Worm (Caenorhabditis elegans) whole organism, L1 larva: Measurements from ENCODE around the gene C18E9.7.

ENCODE experiments used
- C34B4.2 ChIP-seq: sonication (generic microtip); optimal IDR thresholded peaks from 2 replicates; lab custom pipeline; 2017; ENCODE audit warnings: mild to moderate bottlenecking, missing genetic modification characterization, missing compliant biosample characterization
- Y116A8C.19 ChIP-seq: sonication (generic microtip); optimal IDR thresholded peaks from 2 replicates; lab custom pipeline; 2016; ENCODE audit warnings: missing compliant biosample characterization, missing genetic modification characterization, borderline replicate concordance
- alr-1 ChIP-seq: fragments of 200-800 bp; sonication (Bioruptor generic); optimal IDR thresholded peaks from 2 replicates; lab custom pipeline; 2018; ENCODE audit warnings: borderline replicate concordance, mild to moderate bottlenecking, missing genetic modification characterization, missing compliant biosample characterization
- aly-2 ChIP-seq: fragments of 150-350 bp; optimal IDR thresholded peaks from 2 replicates; lab custom pipeline; 2014; ENCODE audit warnings: missing biosample characterization, missing genetic modification characterization
- ceh-63 ChIP-seq: fragments of 200-800 bp; sonication (Bioruptor generic); optimal IDR thresholded peaks from 2 replicates; lab custom pipeline; 2018; ENCODE audit warnings: mild to moderate bottlenecking, missing genetic modification characterization, missing compliant biosample characterization
- ceh-82 ChIP-seq, 3 experiments: fragments of 150-350 bp in 1 of 3; sonication (generic microtip) in 2 of 3; optimal IDR thresholded peaks; 2 replicates each; lab custom pipeline; 2014 to 2017; ENCODE audit warnings: missing biosample characterization in 3 of 3, missing genetic modification characterization in 3 of 3
- dpl-1 ChIP-seq, 3 experiments: fragments of 150-350 bp in 2 of 3; sonication (generic microtip) in 1 of 3; optimal IDR thresholded peaks; 2 replicates each; lab custom pipeline; 2014 to 2017; ENCODE audit warnings: missing biosample characterization in 3 of 3, missing genetic modification characterization in 3 of 3, missing genetic modification reagents in 3 of 3
- dsc-1 ChIP-seq: sonication (generic microtip); optimal IDR thresholded peaks from 2 replicates; lab custom pipeline; 2016; ENCODE audit warnings: mild to moderate bottlenecking, missing genetic modification characterization, missing compliant biosample characterization
- efl-1 ChIP-seq, 4 experiments: fragments of 150-350 bp; optimal IDR thresholded peaks in 3 of 4; peaks in 1 of 4; 1 replicate in 1 of 4; 2 replicates in 3 of 4; lab custom pipeline; 2014; ENCODE audit warnings: missing biosample characterization in 2 of 4, missing genetic modification characterization in 2 of 4, missing genetic modification reagents in 2 of 4
- efl-3 ChIP-seq: fragments of 200-800 bp; sonication (Bioruptor generic); optimal IDR thresholded peaks from 2 replicates; lab custom pipeline; 2018; ENCODE audit warnings: mild to moderate bottlenecking, missing genetic modification characterization, missing compliant biosample characterization
- elt-2 ChIP-seq: sonication (generic microtip); optimal IDR thresholded peaks from 2 replicates; lab custom pipeline; 2016; ENCODE audit warnings: missing genetic modification characterization, mild to moderate bottlenecking, inconsistent platforms, missing compliant biosample characterization, missing genetic modification reagents
- ets-5 ChIP-seq: fragments of 200-800 bp; sonication (Bioruptor generic); IDR thresholded peaks from 2 replicates; pipeline ENCODE4 v1.3.6; 2022; ENCODE audit warnings: missing genetic modification characterization, missing compliant biosample characterization
- fkh-8 ChIP-seq: sonication (generic microtip); optimal IDR thresholded peaks from 2 replicates; lab custom pipeline; 2016; ENCODE audit warnings: mild to moderate bottlenecking, missing genetic modification characterization, missing compliant biosample characterization
- grh-1 ChIP-seq: fragments of 200-800 bp; sonication (Bioruptor generic); IDR thresholded peaks from 2 replicates; pipeline ENCODE4 v1.3.6; 2022; ENCODE audit warnings: missing genetic modification reagents, missing genetic modification characterization, missing compliant biosample characterization
- hlh-4 ChIP-seq: sonication (generic microtip); optimal IDR thresholded peaks from 2 replicates; lab custom pipeline; 2016; ENCODE audit warnings: mild to moderate bottlenecking, missing genetic modification characterization, missing compliant biosample characterization
- irx-1 ChIP-seq: sonication (generic microtip); optimal IDR thresholded peaks from 2 replicates; lab custom pipeline; 2016; ENCODE audit warnings: missing genetic modification characterization, missing compliant biosample characterization
- isw-1 ChIP-seq: fragments of 200-800 bp; sonication (Bioruptor generic); IDR thresholded peaks from 2 replicates; pipeline ENCODE4 v1.3.6; 2022; ENCODE audit warnings: missing genetic modification characterization, missing compliant biosample characterization
- jun-1 ChIP-seq: fragments of 150-350 bp; optimal IDR thresholded peaks from 2 replicates; lab custom pipeline; 2014; ENCODE audit warnings: missing biosample characterization, missing genetic modification reagents, missing genetic modification characterization
- lin-13 ChIP-seq: fragments of 150-350 bp; optimal IDR thresholded peaks from 2 replicates; lab custom pipeline; 2014; ENCODE audit warnings: missing biosample characterization, missing genetic modification reagents, missing genetic modification characterization
- lin-14 ChIP-seq: fragments of 200-800 bp; sonication (Bioruptor generic); optimal IDR thresholded peaks from 2 replicates; lab custom pipeline; 2018; ENCODE audit warnings: mild to moderate bottlenecking, missing genetic modification characterization, moderate library complexity, missing compliant biosample characterization
- lin-35 ChIP-seq, 2 experiments: fragments of 150-350 bp; optimal IDR thresholded peaks; 2 replicates each; lab custom pipeline; 2014; ENCODE audit warnings: missing biosample characterization in 2 of 2, missing genetic modification characterization in 2 of 2, missing genetic modification reagents in 2 of 2
- lsy-2 ChIP-seq, 2 experiments: fragments of 150-350 bp; optimal IDR thresholded peaks; 2 replicates each; lab custom pipeline; 2014; ENCODE audit warnings: missing biosample characterization in 2 of 2, missing genetic modification characterization in 2 of 2
- mab-9 ChIP-seq: fragments of 200-800 bp; sonication (Bioruptor generic); IDR thresholded peaks from 2 replicates; pipeline ENCODE4 v1.3.6; 2022; ENCODE audit warnings: missing genetic modification reagents, missing genetic modification characterization, missing compliant biosample characterization
- mdl-1 ChIP-seq, 2 experiments: fragments of 150-350 bp; optimal IDR thresholded peaks; 2 replicates each; lab custom pipeline; 2014 to 2017; ENCODE audit warnings: missing biosample characterization in 2 of 2, missing genetic modification characterization in 2 of 2, inconsistent platforms in 1 of 2
- nhr-11 ChIP-seq: fragments of 150-350 bp; optimal IDR thresholded peaks from 2 replicates; lab custom pipeline; 2014; ENCODE audit warnings: missing biosample characterization, missing genetic modification characterization
- nhr-12 ChIP-seq: sonication (generic microtip); optimal IDR thresholded peaks from 2 replicates; lab custom pipeline; 2017; ENCODE audit warnings: missing biosample characterization, missing genetic modification characterization
- nhr-19 ChIP-seq: fragments of 200-800 bp; sonication (Bioruptor generic); conservative IDR thresholded peaks from 2 replicates; pipeline ENCODE4 v1.3.6; 2022; ENCODE audit warnings: missing genetic modification characterization, missing compliant biosample characterization
- nhr-20 ChIP-seq: sonication (generic microtip); optimal IDR thresholded peaks from 2 replicates; lab custom pipeline; 2016; ENCODE audit warnings: mild to moderate bottlenecking, missing genetic modification characterization, missing compliant biosample characterization
- nhr-237 ChIP-seq: fragments of 150-350 bp; optimal IDR thresholded peaks from 2 replicates; lab custom pipeline; 2014; ENCODE audit warnings: missing biosample characterization, missing genetic modification characterization
- nhr-28 ChIP-seq: fragments of 150-350 bp; optimal IDR thresholded peaks from 2 replicates; lab custom pipeline; 2014; ENCODE audit warnings: missing biosample characterization, missing genetic modification characterization
- nhr-47 ChIP-seq: sonication (generic microtip); optimal IDR thresholded peaks from 2 replicates; lab custom pipeline; 2016; ENCODE audit warnings: mild to moderate bottlenecking, missing genetic modification characterization, moderate library complexity, missing compliant biosample characterization
- nhr-71 ChIP-seq: sonication (generic microtip); optimal IDR thresholded peaks from 2 replicates; lab custom pipeline; 2016; ENCODE audit warnings: mild to moderate bottlenecking, missing genetic modification characterization, moderate library complexity, missing compliant biosample characterization
- nhr-77 ChIP-seq: fragments of 150-350 bp; optimal IDR thresholded peaks from 2 replicates; lab custom pipeline; 2014; ENCODE audit warnings: missing biosample characterization, missing genetic modification characterization
- nhr-85 ChIP-seq: sonication (generic microtip); peaks from one replicate; lab custom pipeline; 2016; ENCODE audit warnings: missing genetic modification characterization, inconsistent platforms, missing compliant biosample characterization
- nhr-90 ChIP-seq: sonication (generic microtip); optimal IDR thresholded peaks from 2 replicates; lab custom pipeline; 2016; ENCODE audit warnings: mild to moderate bottlenecking, missing genetic modification characterization, missing compliant biosample characterization; ENCODE audit not compliant: poor library complexity
- snu-23 ChIP-seq: sonication (generic microtip); optimal IDR thresholded peaks from 2 replicates; lab custom pipeline; 2016; ENCODE audit warnings: missing genetic modification characterization, missing compliant biosample characterization
- sox-4 ChIP-seq: sonication (generic microtip); optimal IDR thresholded peaks from 2 replicates; lab custom pipeline; 2016; ENCODE audit warnings: missing genetic modification characterization, missing compliant biosample characterization
- sup-37 ChIP-seq: fragments of 200-800 bp; sonication (Bioruptor generic); optimal IDR thresholded peaks from 2 replicates; lab custom pipeline; 2018; ENCODE audit warnings: mild to moderate bottlenecking, missing genetic modification characterization, missing compliant biosample characterization
- swsn-7 ChIP-seq: sonication (generic microtip); optimal IDR thresholded peaks from 2 replicates; lab custom pipeline; 2016; ENCODE audit warnings: missing genetic modification characterization, missing compliant biosample characterization
- tbx-2 ChIP-seq: sonication (generic microtip); optimal IDR thresholded peaks from 2 replicates; lab custom pipeline; 2016; ENCODE audit warnings: missing genetic modification characterization, missing compliant biosample characterization
- unc-130 ChIP-seq: fragments of 150-350 bp; optimal IDR thresholded peaks from 2 replicates; lab custom pipeline; 2017; ENCODE audit warnings: missing biosample characterization, missing genetic modification characterization, inconsistent platforms
- unc-62 ChIP-seq: fragments of 150-350 bp; optimal IDR thresholded peaks from 2 replicates; lab custom pipeline; 2014; ENCODE audit warnings: missing biosample characterization, missing genetic modification reagents, missing genetic modification characterization
- vab-15 ChIP-seq: sonication (generic microtip); optimal IDR thresholded peaks from 2 replicates; lab custom pipeline; 2017; ENCODE audit warnings: missing genotype, mild to moderate bottlenecking, missing genetic modification characterization, missing compliant biosample characterization
- xbp-1 ChIP-seq: sonication (generic microtip); optimal IDR thresholded peaks from 2 replicates; lab custom pipeline; 2016; ENCODE audit warnings: missing genetic modification characterization, missing compliant biosample characterization
- zag-1 ChIP-seq: fragments of 150-350 bp; optimal IDR thresholded peaks from 2 replicates; lab custom pipeline; 2014; ENCODE audit warnings: missing biosample characterization, missing genetic modification characterization
- ztf-11 ChIP-seq, 2 experiments: sonication (generic microtip); optimal IDR thresholded peaks; 2 replicates each; lab custom pipeline; 2016 to 2017; ENCODE audit warnings: missing genetic modification characterization in 2 of 2, missing biosample characterization in 1 of 2, missing compliant biosample characterization in 1 of 2

The C18E9.7 gene

ce11 chrII:8931405-8932149, 51.0 kb downstream of the C18E9.7 start:
- TF ChIP-seq mab-9 (no peak), lin-14 (GFP tag; lab: Kevin White, UChicago) (peak; percentile 76), nhr-77 (tag; lab: Kevin White, UChicago) (no peak), grh-1 (no peak), snu-23 (GFP tag; lab: Kevin White, UChicago) (peak; percentile 56), nhr-19 (GFP tag; lab: Robert Waterston, UW) (no peak), aly-2 (tag; lab: Kevin White, UChicago) (no peak), lin-13 (GFP tag; lab: Kevin White, UChicago) (no peak), lsy-2 (tag; optimal IDR thresholded peaks at IDR 0.05; lab: Kevin White, UChicago) (peak in 1 of 2 experiments; percentile 27), mdl-1 (tag; optimal IDR thresholded peaks at IDR 0.05; lab: Kevin White, UChicago) (peak in 1 of 2 experiments; percentile 32), elt-2 (tag; lab: Kevin White, UChicago) (no peak), jun-1 (no peak), swsn-7 (tag; lab: Kevin White, UChicago) (peak; percentile 21), dsc-1 (tag; lab: Kevin White, UChicago) (peak; percentile 4), irx-1 (tag; lab: Kevin White, UChicago) (no peak), nhr-11 (tag; lab: Kevin White, UChicago) (no peak), fkh-8 (tag; lab: Kevin White, UChicago) (no peak), alr-1 (tag; lab: Kevin White, UChicago) (no peak), Y116A8C.19 (tag; lab: Kevin White, UChicago) (no peak), C34B4.2 (tag; lab: Kevin White, UChicago) (no peak), ztf-11 (tag; optimal IDR thresholded peaks at IDR 0.05; lab: Kevin White, UChicago) (no peak), ets-5 (GFP tag; lab: Robert Waterston, UW) (no peak), lin-35 (GFP tag; optimal IDR thresholded peaks at IDR 0.05; lab: Kevin White, UChicago) (peak; percentile 29 to 31), nhr-20 (peak; percentile 25), efl-1 (optimal IDR thresholded peaks at IDR 0.05; lab: Kevin White, UChicago) (no peak), efl-1 (GFP tag; optimal IDR thresholded peaks at IDR 0.05 in 1 of 2; lab: Kevin White, UChicago) (peak; percentile 3 to 6), tbx-2 (tag; lab: Kevin White, UChicago) (no peak), efl-3 (GFP tag; lab: Kevin White, UChicago) (no peak), isw-1 (GFP tag; lab: Robert Waterston, UW) (no peak), unc-130 (tag; lab: Kevin White, UChicago) (peak; percentile 15), nhr-71 (peak; percentile 34), vab-15 (tag; lab: Kevin White, UChicago) (no peak), xbp-1 (tag; lab: Kevin White, UChicago) (peak; percentile 25), nhr-85 (tag; lab: Kevin White, UChicago) (no peak), ceh-82 (tag; optimal IDR thresholded peaks at IDR 0.05; lab: Kevin White, UChicago) (peak in 1 of 3 experiments; percentile 19), dpl-1 (GFP tag; optimal IDR thresholded peaks at IDR 0.05; lab: Kevin White, UChicago) (peak in 1 of 3 experiments; percentile 13), nhr-237 (tag; lab: Kevin White, UChicago) (no peak), sox-4 (tag; lab: Kevin White, UChicago) (no peak), nhr-90 (tag; lab: Kevin White, UChicago) (no peak), hlh-4 (tag; lab: Kevin White, UChicago) (no peak), unc-62 (no peak)

DNA sequence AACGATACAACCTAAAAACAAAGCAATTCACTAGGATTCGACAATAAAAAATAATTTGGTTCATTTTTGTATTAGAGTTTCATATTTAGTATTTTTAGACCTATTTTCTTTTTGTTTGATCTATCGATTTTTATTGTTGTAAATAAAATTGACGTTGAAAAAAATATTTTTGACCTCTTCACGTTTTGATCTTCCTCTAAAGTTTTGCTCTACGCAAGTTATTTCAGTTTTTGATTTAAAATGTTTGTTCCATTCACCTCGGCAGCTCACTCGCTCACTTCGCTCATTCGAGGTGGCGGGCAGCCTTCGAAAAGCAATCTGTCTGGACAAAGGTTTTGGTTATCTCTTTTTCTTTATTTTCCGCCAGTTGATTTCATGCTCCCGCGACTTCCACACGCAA, 51.8 kb downstream of the C18E9.7 start, which contains the start of gene enol-1:
TSS of gene enol-1 (plus strand) at position 235 of the 400 bp plus-strand sequence.
- no peak for TF ChIP-seq jun-1
- no peak for TF ChIP-seq fkh-8 (tag; lab: Kevin White, UChicago)
- no peak for TF ChIP-seq dpl-1 (GFP tag; optimal IDR thresholded peaks at IDR 0.05; lab: Kevin White, UChicago)
- TF ChIP-seq nhr-47 (tag; lab: Kevin White, UChicago) = no peak
- TF ChIP-seq nhr-28 (tag; lab: Kevin White, UChicago) = no peak
- TF ChIP-seq ets-5 (GFP tag; lab: Robert Waterston, UW) = no peak
- no peak for TF ChIP-seq ceh-82 (tag; optimal IDR thresholded peaks at IDR 0.05; lab: Kevin White, UChicago)
- no peak for TF ChIP-seq sup-37 (GFP tag; lab: Kevin White, UChicago)
- TF ChIP-seq hlh-4 (tag; lab: Kevin White, UChicago) = no peak
- no peak for TF ChIP-seq nhr-12 (tag; lab: Kevin White, UChicago)
- TF ChIP-seq zag-1 (tag; lab: Kevin White, UChicago) = no peak
- no peak for TF ChIP-seq elt-2 (tag; lab: Kevin White, UChicago)
- TF ChIP-seq nhr-20 = no peak
- no peak for TF ChIP-seq ceh-63
- no peak for TF ChIP-seq unc-62
